Worm (Caenorhabditis elegans) whole organism, L3 larva: ENCODE data around the gene rgs-1.
A peak's percentile ranks its signal among the peaks of the same experiment; 100 is the strongest.

Source experiments
- ZK546.5 ChIP-seq: sonication (generic microtip); optimal IDR thresholded peaks from 2 replicates; lab custom pipeline; 2017; ENCODE audit warnings: missing biosample characterization, missing genetic modification characterization
- aly-2 ChIP-seq: fragments of 150-350 bp; optimal IDR thresholded peaks from 2 replicates; lab custom pipeline; 2014; ENCODE audit warnings: missing biosample characterization, missing genetic modification characterization
- ama-1 ChIP-seq: fragments of 150-350 bp; optimal IDR thresholded peaks from 2 replicates; lab custom pipeline; 2018
- ceh-16 ChIP-seq: sonication (generic microtip); optimal IDR thresholded peaks from 2 replicates; lab custom pipeline; 2017; ENCODE audit warnings: missing biosample characterization, missing genetic modification characterization
- ceh-28 ChIP-seq: fragments of 150-350 bp; optimal IDR thresholded peaks from 2 replicates; lab custom pipeline; 2014; ENCODE audit warnings: missing biosample characterization, missing genetic modification reagents, missing genetic modification characterization
- ceh-82 ChIP-seq: fragments of 150-350 bp; optimal IDR thresholded peaks from 2 replicates; lab custom pipeline; 2014; ENCODE audit warnings: missing biosample characterization, missing genetic modification characterization
- ceh-9 ChIP-seq: sonication (generic microtip); optimal IDR thresholded peaks from 2 replicates; lab custom pipeline; 2018; ENCODE audit warnings: missing biosample characterization, missing genetic modification characterization
- daf-12 ChIP-seq: fragments of 150-350 bp; optimal IDR thresholded peaks from 2 replicates; lab custom pipeline; 2014; ENCODE audit warnings: missing biosample characterization, missing genetic modification reagents, missing genetic modification characterization
- egl-5 ChIP-seq: fragments of 150-350 bp; optimal IDR thresholded peaks from 2 replicates; lab custom pipeline; 2017; ENCODE audit warnings: missing biosample characterization, missing genetic modification reagents, missing genetic modification characterization, inconsistent platforms
- elt-1 ChIP-seq: fragments of 150-350 bp; optimal IDR thresholded peaks from 2 replicates; lab custom pipeline; 2014; ENCODE audit warnings: missing biosample characterization, missing genetic modification characterization
- elt-2 ChIP-seq: sonication (generic microtip); optimal IDR thresholded peaks from 2 replicates; lab custom pipeline; 2016; ENCODE audit warnings: missing genetic modification reagents, mild to moderate bottlenecking, missing genetic modification characterization, missing compliant biosample characterization
- elt-3 ChIP-seq, 3 experiments: fragments of 150-350 bp in 1 of 3; sonication (generic microtip) in 2 of 3; optimal IDR thresholded peaks; 2 replicates in 2 of 3; 4 replicates in 1 of 3; lab custom pipeline; 2014 to 2017; ENCODE audit warnings: missing biosample characterization in 3 of 3, missing genetic modification characterization in 3 of 3
- eor-1 ChIP-seq, 2 experiments: fragments of 150-350 bp; optimal IDR thresholded peaks; 2 replicates each; lab custom pipeline; 2014 to 2018; ENCODE audit warnings: missing biosample characterization in 2 of 2, missing genetic modification characterization in 2 of 2
- fkh-10 ChIP-seq: sonication (generic microtip); optimal IDR thresholded peaks from 2 replicates; lab custom pipeline; 2017; ENCODE audit warnings: missing biosample characterization, missing genetic modification reagents, missing genetic modification characterization
- fkh-2 ChIP-seq: fragments of 150-350 bp; optimal IDR thresholded peaks from 2 replicates; lab custom pipeline; 2014; ENCODE audit warnings: missing biosample characterization, missing genetic modification reagents, missing genetic modification characterization
- hmg-11 ChIP-seq: sonication (generic microtip); optimal IDR thresholded peaks from 2 replicates; lab custom pipeline; 2016; ENCODE audit warnings: missing genetic modification characterization, missing compliant biosample characterization
- jun-1 ChIP-seq: fragments of 150-350 bp; optimal IDR thresholded peaks from 2 replicates; lab custom pipeline; 2014; ENCODE audit warnings: missing biosample characterization, missing genetic modification reagents, missing genetic modification characterization
- lsy-12 ChIP-seq: sonication (generic microtip); optimal IDR thresholded peaks from 2 replicates; lab custom pipeline; 2016; ENCODE audit warnings: mild to moderate bottlenecking, missing genetic modification characterization, missing compliant biosample characterization
- mdl-1 ChIP-seq: fragments of 150-350 bp; optimal IDR thresholded peaks from 2 replicates; lab custom pipeline; 2014; ENCODE audit warnings: missing biosample characterization, missing genetic modification characterization
- mml-1 ChIP-seq: fragments of 150-350 bp; sonication (generic microtip); optimal IDR thresholded peaks from 3 replicates; lab custom pipeline; 2014; ENCODE audit warnings: missing biosample characterization, missing genetic modification characterization
- nfya-1 ChIP-seq: sonication (generic microtip); optimal IDR thresholded peaks from 2 replicates; lab custom pipeline; 2017; ENCODE audit warnings: missing genetic modification characterization, mild to moderate bottlenecking, missing compliant biosample characterization, antibody characterized with exemption, moderate library complexity; ENCODE audit not compliant: insufficient read depth
- nhr-11 ChIP-seq: fragments of 150-350 bp; optimal IDR thresholded peaks from 2 replicates; lab custom pipeline; 2014; ENCODE audit warnings: missing biosample characterization, missing genetic modification characterization
- nhr-12 ChIP-seq: fragments of 150-350 bp; optimal IDR thresholded peaks from 2 replicates; lab custom pipeline; 2014; ENCODE audit warnings: missing biosample characterization, missing genetic modification characterization
- nhr-28 ChIP-seq: fragments of 150-350 bp; optimal IDR thresholded peaks from 2 replicates; lab custom pipeline; 2014; ENCODE audit warnings: missing biosample characterization, missing genetic modification characterization
- nhr-43 ChIP-seq: sonication (generic microtip); optimal IDR thresholded peaks from 2 replicates; lab custom pipeline; 2016; ENCODE audit warnings: mild to moderate bottlenecking, missing genetic modification characterization, missing compliant biosample characterization; ENCODE audit not compliant: poor library complexity, severe bottlenecking
- nhr-67 ChIP-seq: fragments of 150-350 bp; optimal IDR thresholded peaks from 2 replicates; lab custom pipeline; 2014; ENCODE audit warnings: missing biosample characterization, missing genetic modification characterization
- nhr-76 ChIP-seq: fragments of 150-350 bp; sonication (generic microtip); optimal IDR thresholded peaks from 5 replicates; lab custom pipeline; 2014; ENCODE audit warnings: missing biosample characterization, missing genetic modification characterization
- nhr-77 ChIP-seq: fragments of 150-350 bp; optimal IDR thresholded peaks from 2 replicates; lab custom pipeline; 2014; ENCODE audit warnings: missing biosample characterization, missing genetic modification characterization
- pha-4 ChIP-seq: fragments of 150-350 bp; optimal IDR thresholded peaks from 2 replicates; lab custom pipeline; 2014; ENCODE audit warnings: missing biosample characterization, missing genetic modification reagents, missing genetic modification characterization
- sea-2 ChIP-seq: fragments of 150-350 bp; sonication (generic microtip); optimal IDR thresholded peaks from 4 replicates; lab custom pipeline; 2014; ENCODE audit warnings: missing biosample characterization, missing genetic modification reagents, missing genetic modification characterization
- skn-1 ChIP-seq: fragments of 150-350 bp; optimal IDR thresholded peaks from 2 replicates; lab custom pipeline; 2014; ENCODE audit warnings: missing biosample characterization, missing genetic modification characterization
- snpc-4 ChIP-seq: fragments of 150-350 bp; optimal IDR thresholded peaks from 2 replicates; lab custom pipeline; 2014; ENCODE audit warnings: missing biosample characterization, missing genetic modification characterization
- tbx-2 ChIP-seq: sonication (generic microtip); optimal IDR thresholded peaks from 2 replicates; lab custom pipeline; 2016; ENCODE audit warnings: mild to moderate bottlenecking, missing genetic modification characterization, missing compliant biosample characterization
- unc-39 ChIP-seq: sonication (generic microtip); optimal IDR thresholded peaks from 4 replicates; lab custom pipeline; 2017; ENCODE audit warnings: missing biosample characterization, missing genetic modification characterization
- zag-1 ChIP-seq: fragments of 150-350 bp; optimal IDR thresholded peaks from 2 replicates; lab custom pipeline; 2014; ENCODE audit warnings: missing biosample characterization, missing genetic modification characterization
- ztf-4 ChIP-seq: fragments of 150-350 bp; optimal IDR thresholded peaks from 2 replicates; lab custom pipeline; 2014; ENCODE audit warnings: missing biosample characterization, missing genetic modification characterization

The rgs-1 gene

ce11 chrIII:9985542-9985941 lies 30.8 kb downstream of the rgs-1 start:
- no peak for TF ChIP-seq nhr-11 (tag; lab: Kevin White, UChicago)
- no peak for TF ChIP-seq unc-39
- no peak for TF ChIP-seq ztf-4
- TF ChIP-seq nhr-12 (tag; lab: Kevin White, UChicago): no peak
- no peak for TF ChIP-seq snpc-4 (tag; lab: Kevin White, UChicago)
- no peak for TF ChIP-seq elt-3 (tag; optimal IDR thresholded peaks at IDR 0.05; lab: Kevin White, UChicago)
- TF ChIP-seq fkh-10 (GFP tag; lab: Kevin White, UChicago): no peak
- TF ChIP-seq elt-2: no peak
- no peak for TF ChIP-seq jun-1 (tag; lab: Kevin White, UChicago)
- TF ChIP-seq hmg-11 (tag; lab: Kevin White, UChicago): no peak
- TF ChIP-seq ceh-9 (tag; lab: Kevin White, UChicago): no peak
- no peak for TF ChIP-seq nfya-1 (tag; lab: Kevin White, UChicago)
- no peak for TF ChIP-seq nhr-76 (tag; lab: Kevin White, UChicago)
- no peak for TF ChIP-seq elt-1
- no peak for TF ChIP-seq daf-12 (tag; lab: Kevin White, UChicago)
- no peak for TF ChIP-seq pha-4 (tag; lab: Kevin White, UChicago)
- TF ChIP-seq, all 47 proteins: peak for 0

ce11 chrIII:9984604-9985003 lies 31.8 kb downstream of the rgs-1 start:
- no peak for TF ChIP-seq nhr-12 (tag; lab: Kevin White, UChicago)
- no peak for TF ChIP-seq sea-2 (GFP tag; lab: Kevin White, UChicago)
- no peak for TF ChIP-seq aly-2 (tag; lab: Kevin White, UChicago)
- TF ChIP-seq nhr-28 (tag; lab: Kevin White, UChicago): no peak
- TF ChIP-seq ZK546.5 (tag; lab: Kevin White, UChicago): no peak
- no peak for TF ChIP-seq lsy-12 (tag; lab: Kevin White, UChicago)
- TF ChIP-seq ceh-28 (tag; lab: Kevin White, UChicago): no peak
- TF ChIP-seq fkh-2 (tag; lab: Kevin White, UChicago): no peak
- TF ChIP-seq elt-1: no peak
- no peak for TF ChIP-seq eor-1 (tag; optimal IDR thresholded peaks at IDR 0.05; lab: Kevin White, UChicago)

ce11 chrIII:9982119-9982642 lies 34.2 kb downstream of the rgs-1 start:
- TF ChIP-seq aly-2 (tag; lab: Kevin White, UChicago) (no peak), egl-5 (tag; lab: Kevin White, UChicago) (peak; percentile 8)

ce11 chrIII:9973765-9974164 lies 42.6 kb downstream of the rgs-1 start, which contains the start of gene R10E12.2:
Gene R10E12.2 (minus strand): TSS chrIII:9973865.
- TF ChIP-seq eor-1 (tag; optimal IDR thresholded peaks at IDR 0.05; lab: Kevin White, UChicago) (no peak), nhr-67 (tag; lab: Kevin White, UChicago) (no peak), skn-1 (tag; lab: Kevin White, UChicago) (no peak), sea-2 (GFP tag; lab: Kevin White, UChicago) (no peak)

DNA sequence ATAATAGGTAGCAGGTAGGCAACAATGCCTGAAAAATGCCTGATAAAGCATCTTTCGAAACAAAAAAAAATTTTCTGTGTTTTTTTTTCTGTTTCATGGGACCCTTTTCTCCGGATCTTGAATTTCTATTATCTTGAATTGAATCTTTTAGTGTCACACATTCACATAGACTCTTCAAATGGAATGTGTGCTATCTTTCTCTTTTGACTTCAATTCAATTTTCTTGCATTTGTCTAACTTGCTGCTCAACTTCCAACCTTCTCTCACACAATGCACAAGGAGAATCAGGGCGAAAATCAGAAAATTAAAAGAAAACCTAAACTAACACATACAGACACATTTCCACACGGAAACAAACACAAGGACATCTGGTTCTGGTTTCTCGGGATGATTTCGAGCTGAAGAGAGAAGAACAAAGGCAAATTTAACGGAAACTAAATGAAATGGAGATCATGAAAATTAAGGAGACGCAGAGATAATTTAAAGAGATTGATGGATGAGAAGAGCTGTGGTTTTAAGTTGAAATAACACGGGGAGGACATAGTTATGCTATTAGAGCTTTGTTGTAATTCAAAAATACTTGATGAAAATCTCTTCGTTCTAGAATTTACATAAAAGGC lies 44.1 kb downstream of the rgs-1 start:
- TF ChIP-seq elt-1: no peak
- TF ChIP-seq elt-3 (tag; optimal IDR thresholded peaks at IDR 0.05; lab: Kevin White, UChicago): no peak
- no peak for TF ChIP-seq tbx-2 (tag; lab: Kevin White, UChicago)
- peak; percentile 59 for TF ChIP-seq fkh-10 (GFP tag; lab: Kevin White, UChicago)
- TF ChIP-seq mdl-1: no peak
- no peak for TF ChIP-seq ceh-28 (tag; lab: Kevin White, UChicago)
- TF ChIP-seq ceh-9 (tag; lab: Kevin White, UChicago): no peak

DNA sequence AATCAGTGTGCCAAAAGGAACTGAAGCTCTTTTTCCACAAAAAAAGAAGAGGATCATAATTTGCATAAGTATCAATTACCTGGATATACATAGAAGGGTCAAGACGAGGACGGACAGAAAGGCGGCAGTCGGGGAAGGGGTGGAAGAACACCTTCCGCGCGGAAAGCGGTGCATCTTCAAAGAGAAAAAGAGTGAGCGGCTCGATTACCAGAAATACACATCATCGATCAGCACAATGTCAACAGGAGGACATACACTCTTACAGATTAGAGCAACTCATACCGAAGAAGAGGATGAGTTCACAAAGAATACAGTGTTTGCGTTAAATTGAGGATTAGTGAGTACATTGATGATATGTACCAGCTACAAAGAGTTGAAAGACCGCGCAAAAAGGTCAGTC lies 47.0 kb downstream of the rgs-1 start:
- TF ChIP-seq hmg-11 (tag; lab: Kevin White, UChicago): no peak
- no peak for TF ChIP-seq aly-2 (tag; lab: Kevin White, UChicago)
- no peak for TF ChIP-seq jun-1 (tag; lab: Kevin White, UChicago)
- TF ChIP-seq nhr-11 (tag; lab: Kevin White, UChicago): no peak
- no peak for TF ChIP-seq ceh-82 (tag; lab: Kevin White, UChicago)
- TF ChIP-seq unc-39: no peak
- TF ChIP-seq skn-1 (tag; lab: Kevin White, UChicago): no peak
- no peak for TF ChIP-seq nhr-77 (tag; lab: Kevin White, UChicago)
- TF ChIP-seq nhr-76 (tag; lab: Kevin White, UChicago): no peak
- TF ChIP-seq lsy-12 (tag; lab: Kevin White, UChicago): no peak
- TF ChIP-seq nhr-67 (tag; lab: Kevin White, UChicago): no peak
- no peak for TF ChIP-seq ceh-9 (tag; lab: Kevin White, UChicago)
- TF ChIP-seq daf-12 (tag; lab: Kevin White, UChicago): no peak
- no peak for TF ChIP-seq ceh-16 (tag; lab: Kevin White, UChicago)
- TF ChIP-seq mml-1 (tag; lab: Kevin White, UChicago): no peak
- no peak for TF ChIP-seq zag-1 (tag; lab: Kevin White, UChicago)
- TF ChIP-seq nhr-28 (tag; lab: Kevin White, UChicago): no peak
- no peak for TF ChIP-seq nhr-43 (tag; lab: Kevin White, UChicago)
- TF ChIP-seq ama-1 (lab: Kevin White, UChicago): no peak
